Worm (Caenorhabditis elegans) whole organism, L2 larva: Measurements from ENCODE around the gene T10D4.7.

Experiments used
- ama-1 ChIP-seq: fragments of 150-350 bp; optimal IDR thresholded peaks from 2 replicates; lab custom pipeline; 2018; ENCODE audit warnings: inconsistent platforms
- fos-1 ChIP-seq: fragments of 150-350 bp; optimal IDR thresholded peaks from 2 replicates; lab custom pipeline; 2014; ENCODE audit warnings: missing biosample characterization, missing genetic modification characterization
- lin-13 ChIP-seq: fragments of 150-350 bp; optimal IDR thresholded peaks from 2 replicates; lab custom pipeline; 2014; ENCODE audit warnings: missing biosample characterization, missing genetic modification reagents, missing genetic modification characterization
- nhr-25 ChIP-seq: fragments of 150-350 bp; sonication (generic microtip); optimal IDR thresholded peaks from 3 replicates; lab custom pipeline; 2014; ENCODE audit warnings: missing biosample characterization, missing genetic modification characterization

- TF ChIP-seq lin-13 (GFP tag; lab: Kevin White, UChicago) (no peak), fos-1 (tag; lab: Kevin White, UChicago) (no peak), nhr-25 (tag; lab: Kevin White, UChicago) (no peak), ama-1 (lab: Kevin White, UChicago) (no peak)
These were observed 28.3 kb downstream of the T10D4.7 start, which contains the start of gene T10D4.15 for ce11 chrII:3145842-3146241.
